Fruit fly (Drosophila melanogaster) whole organism, adult: ENCODE data around the gene Hsp68.

Experiments
- CG11617 ChIP-seq: fragments of 200-800 bp; sonication (Bioruptor generic); optimal IDR thresholded peaks from 2 replicates; lab custom pipeline; 2017; ENCODE audit warnings: mild to moderate bottlenecking, missing biosample characterization, missing genetic modification reagents, missing genetic modification characterization
- CG12768 ChIP-seq: fragments of 200-800 bp; sonication (Bioruptor generic); optimal IDR thresholded peaks from 2 replicates; lab custom pipeline; 2017; ENCODE audit warnings: missing biosample characterization, missing genetic modification characterization, mild to moderate bottlenecking, moderate library complexity, missing genetic modification reagents
- CG14711 ChIP-seq: fragments of 200-800 bp; sonication (Bioruptor generic); optimal IDR thresholded peaks from 2 replicates; lab custom pipeline; 2018; ENCODE audit warnings: missing biosample characterization, mild to moderate bottlenecking, missing genetic modification characterization, moderate library complexity
- CG1620 ChIP-seq: fragments of 200-800 bp; sonication (Bioruptor generic); optimal IDR thresholded peaks from 2 replicates; lab custom pipeline; 2016; ENCODE audit warnings: missing biosample characterization, missing genetic modification characterization
- CG33017 ChIP-seq: fragments of 200-800 bp; sonication (Bioruptor generic); optimal IDR thresholded peaks from 2 replicates; lab custom pipeline; 2018; ENCODE audit warnings: missing biosample characterization, mild to moderate bottlenecking, missing genetic modification characterization, moderate library complexity
- CG5204 ChIP-seq: fragments of 200-800 bp; sonication (Bioruptor generic); optimal IDR thresholded peaks from 2 replicates; lab custom pipeline; 2016; ENCODE audit warnings: missing biosample characterization, missing genetic modification characterization
- CG7045 ChIP-seq: fragments of 200-800 bp; sonication (Bioruptor generic); optimal IDR thresholded peaks from 2 replicates; lab custom pipeline; 2017; ENCODE audit warnings: missing biosample characterization, mild to moderate bottlenecking, missing genetic modification characterization
- CG7101 ChIP-seq: fragments of 200-800 bp; sonication (Bioruptor generic); optimal IDR thresholded peaks from 2 replicates; lab custom pipeline; 2018; ENCODE audit warnings: missing biosample characterization, mild to moderate bottlenecking, missing genetic modification characterization, moderate library complexity
- Clk ChIP-seq: fragments of 200-800 bp; sonication (Bioruptor generic); optimal IDR thresholded peaks from 2 replicates; lab custom pipeline; 2017; ENCODE audit warnings: missing biosample characterization, missing genetic modification characterization
- Crg-1 ChIP-seq: fragments of 200-800 bp; sonication (Bioruptor generic); optimal IDR thresholded peaks from 2 replicates; lab custom pipeline; 2016; ENCODE audit warnings: missing biosample characterization, missing genetic modification characterization
- Hr96 ChIP-seq: fragments of 200-800 bp; sonication (Bioruptor generic); optimal IDR thresholded peaks from 2 replicates; lab custom pipeline; 2016; ENCODE audit warnings: missing biosample characterization, missing genetic modification characterization
- Mnt ChIP-seq: fragments of 200-800 bp; sonication (Bioruptor generic); optimal IDR thresholded peaks from 2 replicates; lab custom pipeline; 2016; ENCODE audit warnings: missing biosample characterization, mild to moderate bottlenecking, missing genetic modification characterization
- bab1 ChIP-seq: fragments of 200-800 bp; sonication (Bioruptor generic); optimal IDR thresholded peaks from 3 replicates; lab custom pipeline; 2019; ENCODE audit warnings: missing biosample characterization, mild to moderate bottlenecking, missing genetic modification characterization, moderate library complexity
- cic ChIP-seq: fragments of 200-800 bp; sonication (Bioruptor generic); optimal IDR thresholded peaks from 2 replicates; lab custom pipeline; 2017; ENCODE audit warnings: missing biosample characterization, mild to moderate bottlenecking, missing genetic modification characterization, moderate library complexity
- cnc ChIP-seq, 2 experiments: fragments of >200 bp; optimal IDR thresholded peaks; 2 replicates each; lab custom pipeline; 2017
- kay ChIP-seq: fragments of 200-800 bp; sonication (Bioruptor generic); peaks from one replicate; lab custom pipeline; 2016; ENCODE audit warnings: missing biosample characterization, missing genetic modification characterization, borderline replicate concordance
- ovo ChIP-seq: fragments of 200-800 bp; sonication (Bioruptor generic); optimal IDR thresholded peaks from 2 replicates; lab custom pipeline; 2016; ENCODE audit warnings: missing biosample characterization, missing genetic modification characterization
- pad ChIP-seq: fragments of 200-800 bp; sonication (Bioruptor generic); optimal IDR thresholded peaks from 3 replicates; lab custom pipeline; 2017; ENCODE audit warnings: missing biosample characterization, missing genetic modification characterization, mild to moderate bottlenecking, moderate library complexity, missing genetic modification reagents
- tj ChIP-seq: fragments of 200-800 bp; sonication (Bioruptor generic); optimal IDR thresholded peaks from 3 replicates; lab custom pipeline; 2017; ENCODE audit warnings: missing biosample characterization, mild to moderate bottlenecking, missing genetic modification characterization, moderate library complexity
- toe ChIP-seq: fragments of 200-800 bp; sonication (Bioruptor generic); optimal IDR thresholded peaks from 2 replicates; lab custom pipeline; 2016; ENCODE audit warnings: missing biosample characterization, missing genetic modification characterization

Hsp68 gene

DNA sequence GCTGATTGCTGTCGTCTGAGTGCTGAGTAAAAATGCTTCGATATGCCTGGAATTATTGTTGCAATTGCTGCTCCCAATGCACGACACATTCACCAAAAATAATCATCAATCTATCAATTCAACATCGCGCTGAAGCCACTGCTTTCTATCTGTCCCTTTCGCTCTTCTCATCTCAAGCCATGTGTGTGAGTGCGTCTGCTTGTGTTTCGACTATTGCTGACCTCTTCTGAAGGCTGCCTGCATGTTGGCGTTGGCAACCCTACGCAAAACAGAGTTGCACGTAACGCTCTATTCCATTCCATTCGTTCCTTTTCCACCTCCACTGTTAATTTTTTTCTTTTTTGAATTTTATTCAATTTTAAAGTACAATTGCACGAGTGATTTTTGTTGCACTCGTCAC lies 8.6 kb upstream of the Hsp68 start:
- TF ChIP-seq CG7045 (GFP tag; lab: Kevin White, UChicago), result no peak
- no peak for TF ChIP-seq cic (GFP tag; lab: Kevin White, UChicago)
- TF ChIP-seq bab1 (GFP tag; lab: Kevin White, UChicago), result no peak
- no peak for TF ChIP-seq CG1620 (GFP tag; lab: Kevin White, UChicago)
- TF ChIP-seq CG7101, result no peak
- TF ChIP-seq CG11617 (GFP tag; lab: Kevin White, UChicago), result no peak
- no peak for TF ChIP-seq Hr96 (GFP tag; lab: Kevin White, UChicago)
- TF ChIP-seq Crg-1 (GFP tag; lab: Kevin White, UChicago), result no peak
- no peak for TF ChIP-seq CG33017 (tag; lab: Kevin White, UChicago)
- TF ChIP-seq CG5204 (GFP tag; lab: Kevin White, UChicago), result no peak
- TF ChIP-seq cnc (optimal IDR thresholded peaks at IDR 0.05; lab: Kevin White, UChicago), result no peak
- TF ChIP-seq kay (GFP tag; lab: Kevin White, UChicago), result no peak
- TF ChIP-seq CG12768 (GFP tag; lab: Kevin White, UChicago), result no peak
- no peak for TF ChIP-seq Clk
- TF ChIP-seq toe, result no peak

DNA sequence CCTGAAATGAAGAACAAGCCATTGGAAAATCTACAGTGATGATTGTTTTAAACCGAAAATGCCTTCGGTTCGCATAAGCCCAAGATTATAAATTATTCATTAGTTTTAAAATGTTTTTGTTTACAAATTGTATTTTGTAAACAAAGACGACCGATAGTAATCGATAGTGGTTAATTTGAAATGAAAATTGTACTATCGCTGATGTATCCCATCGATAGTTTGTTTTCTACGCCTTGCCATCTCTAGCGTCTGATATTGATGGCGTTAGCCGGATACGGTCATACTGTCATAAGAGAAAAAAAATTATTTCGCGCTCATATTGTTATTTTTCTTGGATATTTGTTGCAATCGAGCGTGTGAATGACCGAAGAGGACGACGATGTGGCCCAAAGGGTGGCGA lies 931 bp upstream of the Hsp68 start, which contains the start of gene SMC1:
Gene SMC1 (plus strand): TSS at position 247 of the 400 bp plus-strand sequence.
- TF ChIP-seq toe, result no peak
- TF ChIP-seq CG7045 (GFP tag; lab: Kevin White, UChicago), result peak; percentile 35
- no peak for TF ChIP-seq CG33017 (tag; lab: Kevin White, UChicago)
- no peak for TF ChIP-seq pad (GFP tag; lab: Kevin White, UChicago)
- peak; percentile 66 for TF ChIP-seq CG1620 (GFP tag; lab: Kevin White, UChicago)
- peak; percentile 49 for TF ChIP-seq Crg-1 (GFP tag; lab: Kevin White, UChicago)
- peak; percentile 40 for TF ChIP-seq Mnt
- TF ChIP-seq CG11617 (GFP tag; lab: Kevin White, UChicago), result peak; percentile 21
- TF ChIP-seq CG5204 (GFP tag; lab: Kevin White, UChicago), result no peak
- no peak for TF ChIP-seq CG12768 (GFP tag; lab: Kevin White, UChicago)
- no peak for TF ChIP-seq ovo
- no peak for TF ChIP-seq kay (GFP tag; lab: Kevin White, UChicago)
- TF ChIP-seq CG14711 (tag; lab: Kevin White, UChicago), result peak; percentile 6
- peak; percentile 54 for TF ChIP-seq CG7101
- peak; percentile 59 for TF ChIP-seq Clk
- no peak for TF ChIP-seq cnc (optimal IDR thresholded peaks at IDR 0.05; lab: Kevin White, UChicago)
- no peak for TF ChIP-seq Hr96 (GFP tag; lab: Kevin White, UChicago)
- peak; percentile 81 for TF ChIP-seq cic (GFP tag; lab: Kevin White, UChicago)
- TF ChIP-seq tj, result peak; percentile 33
- TF ChIP-seq bab1 (GFP tag; lab: Kevin White, UChicago), result peak; percentile 72

DNA sequence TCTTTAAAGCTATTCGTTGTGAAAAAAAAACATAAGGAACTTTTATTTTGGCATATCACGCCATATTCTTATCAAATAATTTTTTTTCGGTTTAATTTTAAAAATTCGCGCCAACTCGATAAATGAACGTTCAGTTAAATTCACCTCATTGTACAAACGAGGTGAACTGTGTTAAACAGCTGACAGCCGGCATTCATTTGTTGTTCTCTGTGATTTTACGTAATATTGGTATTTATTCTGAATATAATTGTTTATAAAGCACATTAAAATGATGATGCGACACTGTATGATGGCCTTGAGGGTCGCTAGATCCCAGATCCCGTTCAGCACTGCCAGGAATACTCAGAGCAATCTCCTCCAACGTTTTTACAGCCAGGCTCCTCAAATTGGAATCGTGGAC lies 2.9 kb downstream of the Hsp68 start, which contains the start of gene CG6000:
Gene CG6000 (plus strand): TSS at position 165 of the 400 bp plus-strand sequence.
- TF ChIP-seq Hr96 (GFP tag; lab: Kevin White, UChicago) (no peak), bab1 (GFP tag; lab: Kevin White, UChicago) (no peak), ovo (no peak), CG7045 (GFP tag; lab: Kevin White, UChicago) (no peak), cic (GFP tag; lab: Kevin White, UChicago) (no peak), CG11617 (GFP tag; lab: Kevin White, UChicago) (no peak), Crg-1 (GFP tag; lab: Kevin White, UChicago) (no peak), CG1620 (GFP tag; lab: Kevin White, UChicago) (no peak)

DNA sequence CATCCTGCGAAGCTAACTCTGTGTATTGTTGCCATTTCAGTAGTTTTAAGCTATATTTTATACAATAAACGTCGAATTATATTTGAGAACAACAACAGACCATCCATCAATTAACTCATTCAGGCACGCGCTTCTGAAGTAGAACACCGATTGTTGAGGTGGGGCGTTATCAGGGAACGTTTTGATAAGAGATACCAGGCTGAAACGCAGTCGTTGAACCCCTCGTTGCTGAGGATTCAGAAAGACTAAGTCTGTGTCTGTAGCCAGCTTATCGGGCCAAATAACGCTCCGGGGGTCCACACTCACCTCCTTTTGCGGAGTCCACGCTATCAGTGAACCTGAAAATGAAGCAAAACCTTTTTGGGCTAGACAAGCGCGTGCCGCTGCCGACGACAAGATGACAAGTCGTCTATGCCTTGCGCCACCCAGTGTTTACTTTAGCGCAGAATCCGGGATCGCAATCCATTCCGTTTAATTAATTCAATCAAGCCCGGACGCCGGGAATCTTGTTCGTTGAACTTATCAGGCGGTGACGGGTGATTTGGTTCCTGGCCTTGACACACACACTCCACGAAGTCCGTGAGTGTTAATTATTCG lies 3.5 kb downstream of the Hsp68 start:
- TF ChIP-seq cic (GFP tag; lab: Kevin White, UChicago) (peak; percentile 25), Mnt (peak; percentile 8), Hr96 (GFP tag; lab: Kevin White, UChicago) (no peak)

DNA sequence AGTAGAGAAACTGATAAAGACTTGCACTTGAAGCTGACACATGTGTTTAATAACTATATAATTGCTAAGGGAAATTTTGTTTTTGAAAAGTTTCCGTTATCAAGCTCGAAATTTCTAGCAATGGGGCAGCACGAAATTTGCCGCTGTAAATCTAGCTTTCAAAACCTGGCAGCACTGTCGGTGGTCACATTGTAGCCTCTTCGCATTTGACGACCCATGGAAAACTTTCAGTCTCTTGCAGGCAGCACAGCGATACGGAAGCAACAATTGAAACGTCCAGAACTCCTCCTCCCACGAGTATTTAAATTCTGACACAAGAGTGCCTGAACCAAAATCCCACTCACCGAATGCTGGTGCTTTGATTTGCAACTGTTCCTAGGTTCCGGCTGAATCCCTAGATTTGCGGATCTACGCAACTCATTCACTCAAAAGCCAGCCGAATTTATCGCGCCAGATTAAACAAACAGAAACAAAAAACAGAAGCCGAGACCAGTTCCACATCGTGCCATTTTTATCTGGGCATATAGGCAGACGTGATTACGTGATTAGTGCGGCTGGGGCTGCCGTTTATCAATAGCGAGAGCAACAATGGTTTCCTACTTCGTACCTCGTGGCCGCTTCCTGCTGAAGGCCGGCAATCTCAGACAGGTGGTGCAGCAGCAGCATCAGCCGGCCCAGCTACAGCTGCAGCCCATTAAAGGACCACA lies 5.5 kb downstream of the Hsp68 start:
- TF ChIP-seq Hr96 (GFP tag; lab: Kevin White, UChicago), result peak; percentile 13
- TF ChIP-seq bab1 (GFP tag; lab: Kevin White, UChicago), result peak; percentile 71
- peak; percentile 23 for TF ChIP-seq CG33017 (tag; lab: Kevin White, UChicago)
- peak; percentile 48 for TF ChIP-seq cic (GFP tag; lab: Kevin White, UChicago)
- no peak for TF ChIP-seq Crg-1 (GFP tag; lab: Kevin White, UChicago)
- no peak for TF ChIP-seq CG1620 (GFP tag; lab: Kevin White, UChicago)
- TF ChIP-seq tj, result peak; percentile 19
- TF ChIP-seq Clk, result no peak
- TF ChIP-seq CG12768 (GFP tag; lab: Kevin White, UChicago), result peak; percentile 20
- TF ChIP-seq ovo, result no peak
- no peak for TF ChIP-seq CG11617 (GFP tag; lab: Kevin White, UChicago)
- TF ChIP-seq kay (GFP tag; lab: Kevin White, UChicago), result no peak
- peak; percentile 80 for TF ChIP-seq Mnt
